Worm (Caenorhabditis elegans) whole organism, mixed stage, embryonic: ENCODE measurements around the gene che-12.

Experiments used
- M03D4.4 ChIP-seq: sonication (generic microtip); optimal IDR thresholded peaks from 2 replicates; lab custom pipeline; 2017; ENCODE audit warnings: mild to moderate bottlenecking, missing genetic modification characterization, missing compliant biosample characterization
- blmp-1 ChIP-seq: fragments of 150-350 bp; optimal IDR thresholded peaks from 2 replicates; lab custom pipeline; 2014; ENCODE audit warnings: missing biosample characterization, missing genetic modification characterization
- ceh-39 ChIP-seq: fragments of 150-350 bp; optimal IDR thresholded peaks from 2 replicates; lab custom pipeline; 2014; ENCODE audit warnings: missing biosample characterization, missing genetic modification characterization
- ceh-43 ChIP-seq: fragments of 200-800 bp; sonication (Bioruptor generic); optimal IDR thresholded peaks from 2 replicates; lab custom pipeline; 2018; ENCODE audit warnings: mild to moderate bottlenecking, missing genetic modification characterization, moderate library complexity, missing compliant biosample characterization
- ceh-83 ChIP-seq: fragments of 200-800 bp; sonication (Bioruptor generic); optimal IDR thresholded peaks from 2 replicates; lab custom pipeline; 2018; ENCODE audit warnings: mild to moderate bottlenecking, missing genetic modification characterization, missing compliant biosample characterization
- ces-1 ChIP-seq: fragments of 150-350 bp; optimal IDR thresholded peaks from 2 replicates; lab custom pipeline; 2014; ENCODE audit warnings: missing biosample characterization, missing genetic modification reagents, missing genetic modification characterization
- cnd-1 ChIP-seq: fragments of 200-800 bp; sonication (Bioruptor generic); optimal IDR thresholded peaks from 2 replicates; lab custom pipeline; 2018; ENCODE audit warnings: mild to moderate bottlenecking, missing genetic modification characterization, missing compliant biosample characterization
- drap-1 ChIP-seq: fragments of 200-800 bp; sonication (Bioruptor generic); optimal IDR thresholded peaks from 3 replicates; lab custom pipeline; 2018; ENCODE audit warnings: mild to moderate bottlenecking, missing genetic modification characterization, missing compliant biosample characterization
- elt-1 ChIP-seq: sonication (generic microtip); optimal IDR thresholded peaks from 2 replicates; lab custom pipeline; 2017; ENCODE audit warnings: missing genetic modification characterization, mild to moderate bottlenecking, missing compliant biosample characterization, antibody characterized with exemption, moderate library complexity, borderline replicate concordance; ENCODE audit not compliant: insufficient read depth
- elt-3 ChIP-seq: fragments of 150-350 bp; optimal IDR thresholded peaks from 2 replicates; lab custom pipeline; 2014; ENCODE audit warnings: missing biosample characterization, missing genetic modification characterization
- flh-1 ChIP-seq: fragments of 200-800 bp; sonication (Bioruptor generic); optimal IDR thresholded peaks from 2 replicates; lab custom pipeline; 2018; ENCODE audit warnings: mild to moderate bottlenecking, missing genetic modification characterization, moderate library complexity, missing compliant biosample characterization
- ham-2 ChIP-seq: fragments of 200-800 bp; sonication (Bioruptor generic); optimal IDR thresholded peaks from 2 replicates; lab custom pipeline; 2018; ENCODE audit warnings: mild to moderate bottlenecking, missing genetic modification characterization, missing compliant biosample characterization
- hlh-1 ChIP-seq: fragments of 150-350 bp; optimal IDR thresholded peaks from 2 replicates; lab custom pipeline; 2014; ENCODE audit warnings: missing biosample characterization, missing genetic modification reagents, missing genetic modification characterization
- lin-13 ChIP-seq: fragments of 150-350 bp; optimal IDR thresholded peaks from 2 replicates; lab custom pipeline; 2014; ENCODE audit warnings: missing biosample characterization, missing genetic modification characterization
- lin-32 ChIP-seq: fragments of 200-800 bp; sonication (Bioruptor generic); optimal IDR thresholded peaks from 2 replicates; lab custom pipeline; 2018; ENCODE audit warnings: mild to moderate bottlenecking, missing genetic modification characterization, missing compliant biosample characterization
- lsy-2 ChIP-seq: fragments of 150-350 bp; optimal IDR thresholded peaks from 2 replicates; lab custom pipeline; 2014; ENCODE audit warnings: missing biosample characterization, missing genetic modification characterization
- mab-5 ChIP-seq: fragments of 150-350 bp; optimal IDR thresholded peaks from 2 replicates; lab custom pipeline; 2014; ENCODE audit warnings: missing biosample characterization, missing genetic modification characterization
- mep-1 ChIP-seq: fragments of 150-350 bp; optimal IDR thresholded peaks from 2 replicates; lab custom pipeline; 2017; ENCODE audit warnings: missing biosample characterization, missing genetic modification reagents, missing genetic modification characterization, inconsistent platforms
- mls-2 ChIP-seq: sonication (generic microtip); optimal IDR thresholded peaks from 2 replicates; lab custom pipeline; 2016; ENCODE audit warnings: mild to moderate bottlenecking, missing genetic modification characterization, moderate library complexity, missing compliant biosample characterization
- nhr-12 ChIP-seq: fragments of 150-350 bp; optimal IDR thresholded peaks from 2 replicates; lab custom pipeline; 2014; ENCODE audit warnings: missing biosample characterization, missing genetic modification characterization
- nhr-2 ChIP-seq: fragments of 150-350 bp; optimal IDR thresholded peaks from 2 replicates; lab custom pipeline; 2014; ENCODE audit warnings: missing biosample characterization, missing genetic modification characterization
- nhr-237 ChIP-seq: fragments of 150-350 bp; optimal IDR thresholded peaks from 2 replicates; lab custom pipeline; 2014; ENCODE audit warnings: missing biosample characterization, missing genetic modification characterization
- pha-4 ChIP-seq: fragments of 150-350 bp; optimal IDR thresholded peaks from 2 replicates; lab custom pipeline; 2018; ENCODE audit warnings: missing biosample characterization, missing genetic modification reagents, missing genetic modification characterization
- sem-2 ChIP-seq: fragments of 200-800 bp; sonication (Bioruptor generic); optimal IDR thresholded peaks from 2 replicates; lab custom pipeline; 2018; ENCODE audit warnings: mild to moderate bottlenecking, missing genetic modification characterization, missing compliant biosample characterization
- snpc-4 ChIP-seq: fragments of 150-350 bp; optimal IDR thresholded peaks from 2 replicates; lab custom pipeline; 2014; ENCODE audit warnings: missing biosample characterization, missing genetic modification characterization
- sptf-1 ChIP-seq: sonication (generic microtip); optimal IDR thresholded peaks from 2 replicates; lab custom pipeline; 2017; ENCODE audit warnings: mild to moderate bottlenecking, missing genetic modification characterization, moderate library complexity, missing compliant biosample characterization
- tbx-8 ChIP-seq: fragments of 200-800 bp; sonication (Bioruptor generic); optimal IDR thresholded peaks from 2 replicates; lab custom pipeline; 2018; ENCODE audit warnings: mild to moderate bottlenecking, missing genetic modification characterization, moderate library complexity, missing compliant biosample characterization
- unc-120 ChIP-seq: sonication (generic microtip); optimal IDR thresholded peaks from 2 replicates; lab custom pipeline; 2017; ENCODE audit warnings: missing genetic modification characterization, missing compliant biosample characterization; ENCODE audit not compliant: poor library complexity, severe bottlenecking
- unc-39 ChIP-seq: fragments of 150-350 bp; optimal IDR thresholded peaks from 2 replicates; lab custom pipeline; 2014; ENCODE audit warnings: missing biosample characterization, missing genetic modification characterization
- unc-62 ChIP-seq: fragments of 150-350 bp; optimal IDR thresholded peaks from 2 replicates; lab custom pipeline; 2014; ENCODE audit warnings: missing biosample characterization, missing genetic modification reagents, missing genetic modification characterization
- zip-8 ChIP-seq: fragments of 150-350 bp; optimal IDR thresholded peaks from 2 replicates; lab custom pipeline; 2014; ENCODE audit warnings: missing biosample characterization, missing genetic modification characterization
- ztf-11 ChIP-seq: fragments of 150-350 bp; optimal IDR thresholded peaks from 2 replicates; lab custom pipeline; 2014; ENCODE audit warnings: missing biosample characterization, missing genetic modification characterization

The che-12 gene

ce11 chrV:10342904-10343303 is 35.7 kb upstream of the che-12 start, which contains the start of gene K07C5.3:
TSS of gene K07C5.3 (plus strand) at chrV:10343032.
- TF ChIP-seq ceh-43 (GFP tag; lab: Kevin White, UChicago) (no peak), sptf-1 (tag; lab: Kevin White, UChicago) (no peak), unc-62 (GFP tag; lab: Kevin White, UChicago) (no peak), nhr-237 (tag; lab: Kevin White, UChicago) (no peak), tbx-8 (no peak), snpc-4 (tag; lab: Kevin White, UChicago) (no peak), mab-5 (tag; lab: Kevin White, UChicago) (no peak), elt-3 (tag; lab: Kevin White, UChicago) (no peak), unc-39 (tag; lab: Kevin White, UChicago) (no peak), flh-1 (GFP tag; lab: Kevin White, UChicago) (no peak), M03D4.4 (no peak), ztf-11 (no peak), pha-4 (tag; lab: Kevin White, UChicago) (no peak), nhr-12 (tag; lab: Kevin White, UChicago) (no peak), elt-1 (tag; lab: Kevin White, UChicago) (no peak), lin-32 (GFP tag; lab: Kevin White, UChicago) (no peak), nhr-2 (tag; lab: Kevin White, UChicago) (no peak)

ce11 chrV:10341905-10342328 is 34.7 kb upstream of the che-12 start, which contains the start of gene K07C5.13:
TSS of gene K07C5.13 (plus strand) at chrV:10342055.
- TF ChIP-seq lin-13 (tag; lab: Kevin White, UChicago) (peak; percentile 37), sptf-1 (tag; lab: Kevin White, UChicago) (peak; percentile 46), drap-1 (peak; percentile 33), cnd-1 (peak; percentile 25)

DNA sequence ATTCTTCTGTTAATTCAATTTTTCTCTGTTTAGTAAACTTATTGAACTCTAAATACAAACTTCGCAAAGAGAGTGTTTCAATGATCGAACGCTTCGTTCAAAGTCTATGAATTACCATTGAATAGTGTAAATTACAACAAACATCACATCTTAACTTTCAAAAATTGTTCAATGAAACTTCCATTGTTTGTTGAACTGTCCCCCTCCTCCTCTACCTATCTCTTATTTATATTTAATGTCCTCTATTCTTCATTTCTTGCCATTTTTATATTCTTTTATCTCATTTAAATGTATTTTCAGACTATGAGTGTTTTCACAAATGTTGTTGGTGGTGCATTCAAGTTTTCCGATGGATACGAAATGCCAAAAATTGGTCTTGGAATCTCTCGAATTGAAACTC is 32.0 kb upstream of the che-12 start, which contains the start of gene K07C5.2:
TSS of gene K07C5.2 (plus strand) at position 301 of the 400 bp plus-strand sequence.
- TF ChIP-seq unc-62 (GFP tag; lab: Kevin White, UChicago) (no peak), ceh-39 (tag; lab: Kevin White, UChicago) (no peak)
- TF ChIP-seq, all 35 proteins: peak for 0

DNA sequence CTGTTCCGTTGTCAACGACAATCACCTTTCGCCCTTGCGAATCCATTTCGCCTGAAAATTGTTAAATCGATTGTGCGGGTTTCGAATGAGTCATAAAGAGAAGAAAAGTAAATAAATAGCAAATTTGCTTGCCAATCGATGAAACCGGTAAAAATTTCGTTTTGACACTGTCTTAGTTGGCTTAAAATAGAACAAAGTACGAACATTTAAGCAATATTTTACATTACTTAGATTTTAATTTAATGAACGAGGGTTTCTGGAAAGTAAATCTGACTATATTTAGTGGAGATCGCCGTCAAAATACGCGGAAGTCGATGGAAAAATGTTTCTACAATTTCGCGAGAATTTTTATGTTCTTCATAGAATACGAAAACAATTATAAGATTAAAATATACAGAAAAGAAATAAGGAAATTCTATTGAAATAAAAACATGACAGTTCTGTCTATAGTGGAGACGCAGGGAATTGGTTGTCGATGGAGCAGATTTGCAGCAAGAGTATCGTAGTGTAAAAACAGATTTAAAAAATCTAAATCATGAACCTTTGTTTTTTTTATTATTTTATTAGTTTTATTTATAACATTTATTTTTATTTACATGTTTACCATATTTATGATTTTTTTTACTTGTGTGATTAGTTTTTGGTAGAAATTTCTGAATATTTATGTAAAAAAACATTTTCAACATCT is 31.3 kb upstream of the che-12 start, which contains the start of gene arx-2:
TSS of gene arx-2 (minus strand) at position 51 of the 688 bp plus-strand sequence.
- no peak for TF ChIP-seq nhr-12 (tag; lab: Kevin White, UChicago)
- TF ChIP-seq lsy-2: peak; percentile 16
- TF ChIP-seq snpc-4 (tag; lab: Kevin White, UChicago): no peak
- peak; percentile 12 for TF ChIP-seq ceh-39 (tag; lab: Kevin White, UChicago)
- peak; percentile 48 for TF ChIP-seq ces-1 (GFP tag; lab: Kevin White, UChicago)
- no peak for TF ChIP-seq flh-1 (GFP tag; lab: Kevin White, UChicago)
- TF ChIP-seq blmp-1: no peak
- TF ChIP-seq cnd-1: no peak
- no peak for TF ChIP-seq ceh-43 (GFP tag; lab: Kevin White, UChicago)
- peak; percentile 38 for TF ChIP-seq nhr-237 (tag; lab: Kevin White, UChicago)
- no peak for TF ChIP-seq drap-1
- TF ChIP-seq pha-4 (tag; lab: Kevin White, UChicago): peak; percentile 15
- TF ChIP-seq mls-2: no peak

- TF ChIP-seq sem-2 (GFP tag; lab: Kevin White, UChicago): no peak
- no peak for TF ChIP-seq flh-1 (GFP tag; lab: Kevin White, UChicago)
- TF ChIP-seq elt-3 (tag; lab: Kevin White, UChicago): no peak
- TF ChIP-seq nhr-237 (tag; lab: Kevin White, UChicago): no peak
These were observed 26.7 kb upstream of the che-12 start for ce11 chrV:10333843-10334242.

ce11 chrV:10332012-10332411 is 24.8 kb upstream of the che-12 start, which contains the start of gene crm-1:
TSS of gene crm-1 (minus strand) at chrV:10332112.
- TF ChIP-seq mab-5 (tag; lab: Kevin White, UChicago) (no peak), lsy-2 (no peak)

DNA sequence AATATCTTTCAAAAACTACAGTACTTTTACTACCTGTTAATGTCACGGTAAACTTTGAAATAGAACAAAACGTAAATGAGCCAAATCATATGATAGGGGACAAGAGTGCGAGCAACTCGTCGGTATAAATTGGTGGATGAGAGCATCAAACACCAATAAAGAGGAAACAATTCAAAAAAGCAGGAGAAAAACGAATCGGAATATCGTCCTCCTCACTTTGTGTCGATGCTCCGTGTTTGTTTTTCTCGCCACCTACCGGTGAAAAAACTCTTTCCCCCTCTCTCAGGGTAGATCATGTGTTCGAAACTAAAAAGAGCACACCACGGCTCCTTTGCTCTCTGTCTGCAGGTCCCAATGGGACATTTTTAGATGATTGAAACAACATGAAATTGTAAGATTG is 20.9 kb upstream of the che-12 start:
- TF ChIP-seq sptf-1 (tag; lab: Kevin White, UChicago) (no peak), zip-8 (no peak), cnd-1 (no peak), unc-120 (tag; lab: Kevin White, UChicago) (no peak), lsy-2 (no peak), sem-2 (GFP tag; lab: Kevin White, UChicago) (no peak), unc-62 (GFP tag; lab: Kevin White, UChicago) (no peak), ham-2 (GFP tag; lab: Kevin White, UChicago) (no peak), ceh-83 (GFP tag; lab: Kevin White, UChicago) (no peak), blmp-1 (no peak), tbx-8 (no peak), lin-13 (tag; lab: Kevin White, UChicago) (no peak), nhr-2 (tag; lab: Kevin White, UChicago) (no peak), M03D4.4 (no peak), mls-2 (no peak), mep-1 (no peak), pha-4 (tag; lab: Kevin White, UChicago) (no peak), unc-39 (tag; lab: Kevin White, UChicago) (no peak), hlh-1 (tag; lab: Kevin White, UChicago) (no peak)
